Fruit fly (Drosophila melanogaster): ENCODE data around the gene CG45544.

CG45544 gene

DNA sequence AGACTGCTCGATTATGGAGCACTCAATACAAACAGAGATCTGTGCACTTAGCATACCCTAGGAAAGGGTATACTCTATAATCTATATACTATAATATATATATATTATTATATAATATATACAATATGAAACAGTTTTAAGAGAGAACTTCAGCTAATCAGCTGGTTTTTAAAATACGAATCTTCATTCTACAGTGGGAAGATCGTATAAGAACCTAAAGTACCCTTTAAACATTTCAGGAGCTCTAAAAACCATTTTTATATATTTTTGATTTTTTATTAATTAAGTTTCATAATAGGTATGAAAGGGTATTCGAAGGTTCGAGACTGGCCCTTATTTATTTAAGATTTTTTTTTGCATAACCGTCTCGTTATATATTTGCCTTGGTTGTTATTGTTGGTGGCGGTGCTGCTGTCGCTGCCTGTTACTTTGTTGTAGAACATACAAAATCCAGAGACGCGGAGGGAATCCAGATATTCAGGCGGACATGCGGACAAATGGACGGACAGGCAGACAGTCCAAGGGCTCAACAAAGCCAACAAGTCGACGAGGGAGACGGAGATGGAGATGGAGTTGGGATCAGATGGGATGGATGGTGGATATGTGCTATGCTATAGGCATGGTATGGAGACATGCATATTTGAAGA, 23.4 kb downstream of the CG45544 start:
- TF ChIP-seq CG17801 (GFP tag; optimal IDR thresholded peaks at IDR 0.05; ENCODE audit: partially characterized antibody), result no peak

DNA sequence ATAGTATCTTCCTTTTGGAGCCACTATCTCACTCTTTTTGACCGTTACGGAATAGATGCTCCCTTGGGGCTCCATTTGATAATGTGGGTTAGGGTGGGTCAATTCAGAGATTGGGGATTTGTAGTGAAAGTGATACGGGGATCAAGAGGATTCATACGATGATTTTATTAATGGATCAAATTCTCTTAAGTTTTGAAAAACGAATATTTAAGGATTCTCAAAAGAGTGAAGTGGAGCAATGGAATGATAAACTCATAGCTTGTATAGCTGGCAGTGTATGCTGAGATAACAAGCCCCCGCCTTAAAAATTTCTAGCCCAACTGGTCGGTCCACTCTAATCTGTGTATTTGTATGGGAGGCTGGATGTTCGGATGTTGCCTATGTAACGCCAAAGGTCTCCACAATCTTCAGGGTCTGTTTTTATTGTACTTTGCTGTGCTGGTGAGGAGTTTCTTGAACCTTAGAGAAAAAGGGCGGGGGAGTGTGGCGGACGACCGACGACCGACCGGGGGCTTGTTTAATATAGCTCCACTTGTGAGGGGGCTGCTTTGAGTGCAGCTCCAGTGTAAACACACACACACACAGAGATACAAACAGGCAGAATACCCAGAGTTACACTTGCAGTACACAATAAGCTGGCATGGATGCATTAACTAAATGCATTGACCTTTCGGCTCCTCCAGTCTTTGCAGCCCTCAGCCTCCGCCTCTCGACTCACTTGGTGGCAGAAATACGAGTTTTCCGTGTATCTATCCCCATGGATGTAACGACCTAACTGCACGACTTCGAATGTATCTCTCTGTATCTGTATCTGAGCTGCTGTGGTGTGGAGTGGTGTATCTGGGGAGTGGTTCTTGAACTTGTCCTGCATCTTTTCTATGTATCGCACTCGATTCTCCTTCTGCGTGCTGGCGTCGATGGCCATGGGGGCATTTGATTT, 24.6 kb downstream of the CG45544 start:
- TF ChIP-seq CG17801 (GFP tag; optimal IDR thresholded peaks at IDR 0.05; ENCODE audit: partially characterized antibody), result no peak

DNA sequence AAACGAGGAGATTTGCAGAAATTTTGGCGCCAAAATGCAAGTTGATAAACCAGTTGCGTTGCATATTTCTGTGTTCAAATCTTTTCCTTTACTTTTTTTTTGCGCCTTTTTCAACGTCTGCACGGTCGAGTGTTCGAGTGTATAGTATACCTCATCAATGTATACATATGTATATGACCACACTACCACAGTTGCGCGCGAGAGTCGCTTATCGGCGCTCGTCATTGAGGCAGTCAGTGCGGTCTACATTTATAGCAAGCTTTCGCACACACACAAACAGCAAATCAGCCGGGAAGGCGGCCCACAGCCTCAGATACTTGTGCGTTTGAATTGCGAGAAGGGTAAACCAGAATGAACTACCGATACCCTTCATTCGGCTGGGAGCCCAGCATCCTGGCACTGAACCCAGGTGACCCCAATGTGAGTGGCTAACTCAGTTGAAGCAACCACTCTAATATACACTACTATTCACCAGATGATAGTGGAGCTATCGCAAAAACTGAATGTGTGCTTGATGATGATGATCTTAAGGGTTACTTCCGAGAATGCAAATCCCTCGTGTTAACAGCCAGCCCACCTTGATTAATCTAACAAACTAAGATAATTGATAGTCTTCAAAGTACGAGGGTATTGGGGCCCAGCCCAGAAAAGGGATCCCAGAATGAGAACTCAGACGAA, 26.8 kb downstream of the CG45544 start:
- no peak for TF ChIP-seq CG17801 (GFP tag; optimal IDR thresholded peaks at IDR 0.05; ENCODE audit: partially characterized antibody)

DNA sequence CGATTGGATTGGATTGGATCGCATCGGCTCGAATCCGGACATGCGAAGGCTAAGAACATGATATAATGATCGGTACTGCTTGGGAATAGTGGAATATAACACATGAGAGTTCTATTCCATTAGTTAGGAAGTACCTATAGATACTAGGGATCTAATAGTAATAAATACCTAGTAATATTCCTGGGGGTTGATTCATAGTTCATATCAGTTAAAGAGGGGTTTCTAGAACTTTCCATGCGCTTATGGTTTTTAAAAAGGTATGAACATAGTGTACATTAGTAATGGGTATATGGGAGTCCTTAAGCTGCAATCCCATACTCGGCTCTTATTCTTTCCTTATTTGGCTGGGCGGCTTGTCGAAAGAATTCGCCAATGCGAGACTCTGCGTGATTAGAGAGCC, 28.0 kb downstream of the CG45544 start:
- no peak for TF ChIP-seq CG17801 (GFP tag; optimal IDR thresholded peaks at IDR 0.05; ENCODE audit: partially characterized antibody)

DNA sequence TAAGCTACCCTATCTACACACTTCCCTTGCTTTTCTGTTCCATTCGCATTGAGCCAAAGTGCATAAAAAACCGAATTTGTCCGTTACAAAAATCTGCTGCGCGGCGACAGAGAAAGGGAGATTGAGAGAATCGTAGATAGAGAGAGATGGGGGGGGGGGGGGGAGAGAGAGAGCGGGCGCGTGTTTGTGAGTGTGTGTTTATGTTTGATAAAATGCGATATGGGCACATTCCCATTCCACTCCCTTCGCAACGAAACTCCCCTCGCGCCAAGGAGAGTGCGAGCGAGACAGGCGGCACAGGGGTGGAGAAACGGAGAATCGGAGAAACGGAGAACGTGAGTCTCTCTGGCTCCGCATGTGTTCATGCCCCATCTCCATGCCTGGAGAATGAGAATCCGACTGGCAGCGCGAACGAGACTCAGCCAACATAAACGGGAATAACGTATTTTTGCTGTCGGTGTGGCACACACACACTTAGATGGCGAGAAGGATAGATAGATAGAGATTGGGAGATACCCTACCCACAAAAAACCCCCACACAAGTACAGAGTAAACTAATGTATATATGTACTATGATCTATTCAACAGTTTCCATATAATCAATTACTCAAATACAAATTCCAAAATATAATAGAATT, 31.2 kb downstream of the CG45544 start:
- no peak for TF ChIP-seq CG17801 (GFP tag; optimal IDR thresholded peaks at IDR 0.05; ENCODE audit: partially characterized antibody)

DNA sequence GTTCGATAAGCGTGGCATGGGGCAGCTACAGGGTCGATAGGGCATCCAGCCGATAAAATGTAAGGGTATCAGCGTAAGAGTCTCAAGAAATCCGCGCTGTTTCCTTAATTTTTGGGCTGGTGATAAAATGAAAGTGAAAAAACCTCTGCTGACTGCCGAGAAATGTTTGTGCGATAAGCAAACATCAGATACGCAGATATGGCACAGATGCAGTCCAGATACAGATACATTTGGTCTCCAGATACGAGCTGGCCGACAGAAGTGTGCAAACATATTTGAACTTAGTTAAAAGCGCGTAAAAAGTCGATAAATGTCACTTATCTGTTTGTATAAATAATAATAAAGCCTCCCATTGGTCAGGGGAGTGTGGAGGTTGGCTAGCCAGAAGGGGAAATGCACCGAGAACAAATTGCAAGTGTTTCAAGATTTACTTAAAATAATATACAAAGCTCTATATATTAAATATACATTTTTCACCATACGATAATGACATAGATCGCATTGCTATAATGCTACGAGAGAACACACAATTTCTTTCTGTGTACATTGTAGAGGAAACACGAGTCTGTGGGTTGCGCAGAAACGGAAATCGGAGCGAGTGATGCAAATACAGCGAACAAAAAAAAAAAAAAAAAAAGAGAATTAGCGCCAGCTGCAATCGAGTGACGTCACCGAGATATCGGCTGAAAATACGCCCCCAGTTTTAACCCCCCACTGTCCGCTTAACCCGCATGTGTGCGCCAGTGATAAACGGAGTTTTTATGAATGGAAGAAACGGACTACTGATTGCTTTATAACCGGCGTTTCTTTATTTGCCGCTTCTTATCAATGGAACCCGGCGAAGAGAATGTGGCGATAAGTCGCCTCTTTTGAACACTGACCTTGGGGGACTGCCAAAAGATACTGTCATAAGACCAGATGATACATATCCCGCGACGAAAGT, 34.6 kb downstream of the CG45544 start:
- TF ChIP-seq CG17801 (GFP tag; optimal IDR thresholded peaks at IDR 0.05; ENCODE audit: partially characterized antibody), result no peak

DNA sequence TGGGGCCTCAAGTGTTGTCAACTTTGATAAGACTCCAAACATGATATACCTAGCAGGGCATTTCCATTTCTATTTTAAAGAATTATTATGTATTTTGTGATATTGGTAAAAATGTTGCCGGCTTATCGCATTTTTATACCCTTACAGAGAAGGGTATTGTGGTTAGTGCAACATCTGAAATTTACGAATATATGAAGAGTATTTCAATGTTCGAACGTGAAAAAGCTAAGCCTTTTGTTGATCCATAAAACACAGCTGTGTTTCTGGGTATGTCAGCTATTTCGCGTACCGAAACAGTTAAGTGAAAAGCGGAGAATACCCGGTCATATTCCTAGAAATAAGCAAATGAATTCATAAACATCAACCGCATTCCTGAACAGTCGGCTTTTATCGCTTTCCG, 35.6 kb downstream of the CG45544 start:
- TF ChIP-seq CG17801 (GFP tag; optimal IDR thresholded peaks at IDR 0.05; ENCODE audit: partially characterized antibody), result no peak

DNA sequence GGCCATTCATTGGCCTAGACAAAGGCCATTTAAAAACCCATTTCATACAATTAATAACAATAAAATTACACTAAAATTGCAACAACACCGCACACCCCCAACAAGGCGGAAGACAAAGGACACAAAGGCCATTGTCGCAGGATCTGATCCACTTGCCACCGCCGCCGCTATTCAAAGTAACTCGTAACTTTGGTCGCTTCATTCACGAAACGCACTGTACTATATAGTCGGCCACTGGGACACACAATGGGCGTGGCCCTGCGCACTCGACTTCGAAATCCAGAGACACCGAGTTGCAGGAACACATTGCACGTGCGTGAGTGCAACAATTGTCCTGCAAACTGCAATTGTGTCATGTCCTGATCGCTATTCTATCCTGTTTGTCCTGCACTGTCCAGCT, 37.2 kb downstream of the CG45544 start:
- no peak for TF ChIP-seq CG17801 (GFP tag; optimal IDR thresholded peaks at IDR 0.05; ENCODE audit: partially characterized antibody)

DNA sequence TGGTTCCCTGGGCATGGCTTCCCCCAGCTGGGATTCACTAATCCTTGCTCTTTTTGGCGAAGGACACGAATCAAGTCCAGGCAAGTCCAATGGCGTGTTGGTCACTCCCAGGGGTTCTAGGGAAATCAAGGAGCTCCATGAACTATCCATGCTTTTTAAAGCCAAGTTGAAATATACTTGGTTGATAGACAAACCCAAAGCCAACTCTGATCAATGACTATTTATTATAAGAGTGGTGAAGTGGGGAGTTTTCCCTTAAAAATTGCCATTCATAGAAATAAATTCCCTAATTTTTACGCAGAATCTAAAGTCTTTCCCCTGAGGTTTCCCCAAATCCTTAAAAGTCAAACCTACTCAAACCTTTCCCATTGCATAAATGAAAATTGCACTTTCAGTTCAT, 40.8 kb downstream of the CG45544 start, which contains the start of gene CG14506:
CG14506 (minus strand) TSS at position 101 of the 400 bp plus-strand sequence.
- no peak for TF ChIP-seq CG17801 (GFP tag; optimal IDR thresholded peaks at IDR 0.05; ENCODE audit: partially characterized antibody)

DNA sequence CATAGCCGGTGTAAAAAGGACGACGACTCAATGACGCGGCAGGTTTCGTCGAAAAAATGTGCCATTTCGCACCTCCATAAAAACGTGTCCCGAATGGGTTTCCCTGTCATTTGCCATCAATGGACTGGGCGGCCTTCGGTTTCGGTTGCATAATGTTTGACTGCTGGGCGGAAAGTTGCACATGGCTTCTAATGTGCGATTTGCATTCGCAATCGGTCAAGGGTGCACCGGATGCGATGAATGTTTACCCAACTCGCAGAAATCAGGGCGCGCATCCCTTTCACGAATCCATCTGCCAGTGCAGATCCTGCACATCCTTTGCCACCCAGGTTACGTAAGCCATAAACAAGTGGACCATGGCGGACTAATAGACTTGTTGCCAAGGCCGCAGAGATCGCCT, 41.5 kb downstream of the CG45544 start:
- no peak for TF ChIP-seq CG17801 (GFP tag; optimal IDR thresholded peaks at IDR 0.05; ENCODE audit: partially characterized antibody)

DNA sequence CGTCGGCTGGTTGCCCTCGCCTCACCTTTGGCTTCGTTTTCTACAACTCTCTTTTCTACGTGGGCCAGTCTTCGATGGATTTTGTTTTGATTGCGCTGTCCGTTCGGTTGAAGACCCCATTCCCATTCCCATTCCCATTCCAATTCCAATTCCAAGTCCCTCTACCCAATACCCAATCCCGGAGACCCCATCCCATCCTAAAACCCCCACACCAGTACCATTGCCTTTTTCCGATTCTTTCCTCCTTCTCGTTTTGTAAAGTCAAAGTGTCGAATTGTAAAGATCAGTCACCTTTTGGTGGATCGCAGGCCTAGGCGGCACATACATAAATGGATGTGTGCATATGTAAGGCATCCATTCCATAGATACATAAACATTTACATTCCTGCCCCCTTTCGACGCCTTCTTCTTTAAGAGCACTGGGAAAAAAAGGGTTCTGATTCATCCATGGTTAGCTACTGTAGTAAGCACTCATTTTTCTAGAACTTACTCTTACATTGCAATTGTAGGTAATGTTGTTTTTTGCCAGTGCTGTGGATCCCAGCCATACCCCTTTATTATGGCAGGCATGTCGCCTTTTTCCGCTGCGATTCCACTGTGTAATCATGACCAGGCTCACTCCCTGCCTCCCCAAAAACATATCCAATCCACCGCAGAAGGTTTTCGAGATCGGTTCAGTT, 43.6 kb downstream of the CG45544 start:
- TF ChIP-seq CG17801 (GFP tag; optimal IDR thresholded peaks at IDR 0.05; ENCODE audit: partially characterized antibody), result no peak

DNA sequence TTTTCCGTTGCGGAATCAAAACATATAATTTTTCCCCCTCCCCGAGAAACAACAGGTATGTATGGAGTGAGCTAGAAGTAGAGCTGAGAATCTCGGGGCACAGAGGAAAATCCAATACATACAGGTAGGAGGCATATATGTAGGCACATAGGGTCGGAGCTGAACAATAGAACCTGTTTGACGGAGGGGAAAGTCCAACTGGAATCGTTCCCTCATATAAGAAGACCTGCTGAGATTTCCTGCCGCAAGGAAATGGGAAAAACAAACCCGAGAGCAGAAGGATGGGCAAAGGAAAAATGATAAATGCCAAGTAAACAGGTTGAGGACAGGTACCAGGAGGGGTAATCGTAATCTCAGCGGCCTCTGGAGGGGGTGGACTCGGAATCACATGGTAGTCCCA, 47.8 kb downstream of the CG45544 start:
- TF ChIP-seq CG17801 (GFP tag; optimal IDR thresholded peaks at IDR 0.05; ENCODE audit: partially characterized antibody), result no peak

Measured in ovary, adult (tissue).